1 fruit fly cellular context compared by ENCODE assay signal in genomic region chr3L:6608884-6609552, dm6.
TF ChIP-seq lines count a peak whose summit lies in the region.

axed (plus strand) TSS chr3L:6609325.

TF ChIP-seq in whole organism, embryonic, 481 proteins besides CTCF, POLR2A, EP300 and RAD21 (continued from another document):
- no peak for TF ChIP-seq Fer2 (tag; optimal IDR thresholded peaks at IDR 0.05; lab: Kevin White, UChicago)
- no peak for TF ChIP-seq Neu2 (GFP tag; optimal IDR thresholded peaks at IDR 0.05; lab: Kevin White, UChicago; ENCODE audit: borderline replicate concordance)
- peak; percentile 11 for TF ChIP-seq CG3838 (GFP tag; optimal IDR thresholded peaks at IDR 0.05; lab: Kevin White, UChicago)
- TF ChIP-seq pros (GFP tag; optimal IDR thresholded peaks at IDR 0.05; lab: Kevin White, UChicago), result no peak
- no peak for TF ChIP-seq Hey (tag; optimal IDR thresholded peaks at IDR 0.05; lab: Kevin White, UChicago)
- peak; percentile 37; the same call in 1 of the 3 replicates for TF ChIP-seq dysf (GFP tag; IDR thresholded peaks at IDR 0.05; lab: Robert Waterston, UW)
- TF ChIP-seq CG6272 (GFP tag; IDR thresholded peaks at IDR 0.05; lab: Robert Waterston, UW), result no peak
- TF ChIP-seq lbe (GFP tag; optimal IDR thresholded peaks at IDR 0.05; lab: Kevin White, UChicago), result no peak
- no peak for TF ChIP-seq Opbp (GFP tag; IDR thresholded peaks at IDR 0.05; lab: Robert Waterston, UW; ENCODE audit: partially characterized antibody)
- no peak for TF ChIP-seq Dip2 (GFP tag; IDR thresholded peaks at IDR 0.05; lab: Robert Waterston, UW)
- peak; percentile 90 for TF ChIP-seq Blimp-1 (GFP tag; optimal IDR thresholded peaks at IDR 0.05; lab: Kevin White, UChicago)
- TF ChIP-seq ci (GFP tag; IDR thresholded peaks at IDR 0.05; lab: Robert Waterston, UW), result 0 out of 3 replicates have a peak, but pooled peaks have one; percentile 31
- no peak for TF ChIP-seq CG12104 (GFP tag; optimal IDR thresholded peaks at IDR 0.05; lab: Kevin White, UChicago)
- no peak for TF ChIP-seq fd96Cb (tag; optimal IDR thresholded peaks at IDR 0.05; lab: Kevin White, UChicago)
- no peak for TF ChIP-seq CG14860 (GFP tag; IDR thresholded peaks at IDR 0.05; lab: Robert Waterston, UW; ENCODE audit: partially characterized antibody)
- no peak for TF ChIP-seq CG13123 (GFP tag; optimal IDR thresholded peaks at IDR 0.05; lab: Kevin White, UChicago)
- TF ChIP-seq insv (GFP tag; optimal IDR thresholded peaks at IDR 0.05; lab: Kevin White, UChicago), result no peak
- TF ChIP-seq ac (GFP tag; optimal IDR thresholded peaks at IDR 0.05; lab: Kevin White, UChicago), result no peak
- TF ChIP-seq CG18262 (tag; optimal IDR thresholded peaks at IDR 0.05; lab: Kevin White, UChicago), result no peak
- TF ChIP-seq dmrt11E (tag; optimal IDR thresholded peaks at IDR 0.05; lab: Kevin White, UChicago), result no peak
- TF ChIP-seq Deaf1 (tag; optimal IDR thresholded peaks at IDR 0.05; lab: Kevin White, UChicago), result peak; percentile 46
- no peak for TF ChIP-seq CG8281 (tag; optimal IDR thresholded peaks at IDR 0.05; lab: Kevin White, UChicago)
- TF ChIP-seq gt (GFP tag; IDR thresholded peaks at IDR 0.05; lab: Robert Waterston, UW), result no peak
- TF ChIP-seq CG13894 (tag; optimal IDR thresholded peaks at IDR 0.05; lab: Kevin White, UChicago), result no peak
- peak; percentile 54 for TF ChIP-seq CG5180 (GFP tag; optimal IDR thresholded peaks at IDR 0.05; lab: Kevin White, UChicago)
- TF ChIP-seq Oaz (GFP tag; IDR thresholded peaks at IDR 0.05; lab: Robert Waterston, UW), result no peak
- no peak for TF ChIP-seq BEAF-32 (GFP tag; optimal IDR thresholded peaks at IDR 0.05; lab: Kevin White, UChicago)
- TF ChIP-seq CG11398 (GFP tag; optimal IDR thresholded peaks at IDR 0.05; lab: Kevin White, UChicago), result no peak
- no peak for TF ChIP-seq CG8089 (GFP tag; optimal IDR thresholded peaks at IDR 0.05; lab: Kevin White, UChicago)
- TF ChIP-seq CG7928 (GFP tag; optimal IDR thresholded peaks at IDR 0.05; lab: Kevin White, UChicago), result no peak
- TF ChIP-seq tna (GFP tag; IDR thresholded peaks at IDR 0.05; lab: Robert Waterston, UW; ENCODE audit: partially characterized antibody), result no peak
- peak; percentile 17; the same call in 1 of the 2 replicates for TF ChIP-seq al (GFP tag; IDR thresholded peaks at IDR 0.05; lab: Robert Waterston, UW)
- no peak for TF ChIP-seq dimm (GFP tag; IDR thresholded peaks at IDR 0.05; lab: Robert Waterston, UW)
- TF ChIP-seq zf30C (GFP tag; optimal IDR thresholded peaks at IDR 0.05; lab: Kevin White, UChicago), result no peak
- TF ChIP-seq CG12236 (GFP tag; optimal IDR thresholded peaks at IDR 0.05; lab: Kevin White, UChicago), result no peak
- TF ChIP-seq zen2 (GFP tag; IDR thresholded peaks at IDR 0.05; lab: Robert Waterston, UW; ENCODE audit: partially characterized antibody), result peak; percentile 50; the same call in 1 of the 3 replicates
- TF ChIP-seq CoRest (tag; optimal IDR thresholded peaks at IDR 0.05; lab: Kevin White, UChicago), result no peak
- TF ChIP-seq sc (optimal IDR thresholded peaks at IDR 0.05; lab: Kevin White, UChicago), result no peak
- no peak for TF ChIP-seq sc (GFP tag; optimal IDR thresholded peaks at IDR 0.05; lab: Kevin White, UChicago)
- TF ChIP-seq inv (GFP tag; IDR thresholded peaks at IDR 0.05; lab: Robert Waterston, UW; ENCODE audit: partially characterized antibody), result no peak
- TF ChIP-seq az2 (GFP tag; optimal IDR thresholded peaks at IDR 0.05; lab: Kevin White, UChicago), result no peak
- TF ChIP-seq CG6654 (GFP tag; optimal IDR thresholded peaks at IDR 0.05; lab: Kevin White, UChicago), result no peak
- peak; percentile 14 for TF ChIP-seq CG1603 (tag; optimal IDR thresholded peaks at IDR 0.05; lab: Kevin White, UChicago)
- no peak for TF ChIP-seq gce (GFP tag; IDR thresholded peaks at IDR 0.05; lab: Robert Waterston, UW)
- no peak for TF ChIP-seq CG42726 (GFP tag; IDR thresholded peaks at IDR 0.05; lab: Robert Waterston, UW; ENCODE audit: partially characterized antibody)
- no peak for TF ChIP-seq Lim3 (GFP tag; IDR thresholded peaks at IDR 0.05; lab: Robert Waterston, UW)
- no peak for TF ChIP-seq Dll (GFP tag; IDR thresholded peaks at IDR 0.05; lab: Robert Waterston, UW; ENCODE audit: partially characterized antibody)
- no peak for TF ChIP-seq CG17912 (GFP tag; optimal IDR thresholded peaks at IDR 0.05; lab: Kevin White, UChicago)
- TF ChIP-seq stc (GFP tag; IDR thresholded peaks at IDR 0.05; lab: Robert Waterston, UW), result 0 out of 2 replicates have a peak, but pooled peaks have one; percentile 17
- no peak for TF ChIP-seq CG14050 (GFP tag; IDR thresholded peaks at IDR 0.05; lab: Robert Waterston, UW)
- no peak for TF ChIP-seq btn (GFP tag; optimal IDR thresholded peaks at IDR 0.05; lab: Kevin White, UChicago)
- no peak for TF ChIP-seq CG32767 (GFP tag; IDR thresholded peaks at IDR 0.05; lab: Robert Waterston, UW)
- no peak for TF ChIP-seq ranshi (GFP tag; IDR thresholded peaks at IDR 0.05; lab: Robert Waterston, UW)
- TF ChIP-seq CG12744 (GFP tag; optimal IDR thresholded peaks at IDR 0.05; lab: Kevin White, UChicago), result no peak
- TF ChIP-seq CG16863 (GFP tag; optimal IDR thresholded peaks at IDR 0.05; lab: Kevin White, UChicago), result peak; percentile 4
- TF ChIP-seq sna (GFP tag; IDR thresholded peaks at IDR 0.05; lab: Robert Waterston, UW; ENCODE audit: partially characterized antibody), result no peak
- TF ChIP-seq grau (tag; optimal IDR thresholded peaks at IDR 0.05; lab: Kevin White, UChicago), result peak; percentile 32
